Worm (Caenorhabditis elegans) whole organism, early embryonic: ENCODE results near the gene R08D7.7.

Source experiments
- B0310.2 ChIP-seq: sonication (generic microtip); optimal IDR thresholded peaks from 2 replicates; lab custom pipeline; 2016; ENCODE audit warnings: mild to moderate bottlenecking, missing genetic modification characterization, missing compliant biosample characterization
- F13C5.2 ChIP-seq: sonication (generic microtip); optimal IDR thresholded peaks from 2 replicates; lab custom pipeline; 2017; ENCODE audit warnings: mild to moderate bottlenecking, missing genetic modification characterization, inconsistent platforms, missing compliant biosample characterization
- aly-1 ChIP-seq: sonication (generic microtip); optimal IDR thresholded peaks from 2 replicates; lab custom pipeline; 2016; ENCODE audit warnings: missing genetic modification characterization, missing compliant biosample characterization
- ama-1 ChIP-seq: fragments of 150-350 bp; optimal IDR thresholded peaks from 2 replicates; lab custom pipeline; 2014
- ceh-13 ChIP-seq: fragments of 200-800 bp; sonication (Bioruptor generic); optimal IDR thresholded peaks from 2 replicates; lab custom pipeline; 2018; ENCODE audit warnings: mild to moderate bottlenecking, missing genetic modification characterization, missing compliant biosample characterization
- ceh-36 ChIP-seq: sonication (generic microtip); optimal IDR thresholded peaks from 2 replicates; lab custom pipeline; 2016; ENCODE audit warnings: missing genetic modification characterization, inconsistent platforms, missing compliant biosample characterization
- ets-7 ChIP-seq: sonication (generic microtip); optimal IDR thresholded peaks from 2 replicates; lab custom pipeline; 2016; ENCODE audit warnings: missing genotype, missing genetic modification characterization, missing compliant biosample characterization
- flt-1 ChIP-seq: fragments of 200-800 bp; sonication (Bioruptor generic); IDR thresholded peaks from 2 replicates; pipeline ENCODE4 v1.3.6; 2022; ENCODE audit warnings: missing genetic modification characterization, missing compliant biosample characterization
- hmbx-1 ChIP-seq: sonication (generic microtip); optimal IDR thresholded peaks from 2 replicates; lab custom pipeline; 2016; ENCODE audit warnings: mild to moderate bottlenecking, missing genetic modification characterization, missing compliant biosample characterization
- hmg-4 ChIP-seq: fragments of 200-800 bp; sonication (Bioruptor generic); optimal IDR thresholded peaks from 2 replicates; lab custom pipeline; 2018; ENCODE audit warnings: mild to moderate bottlenecking, missing genetic modification characterization, missing compliant biosample characterization
- hnd-1 ChIP-seq: sonication (generic microtip); optimal IDR thresholded peaks from 2 replicates; lab custom pipeline; 2016; ENCODE audit warnings: missing genetic modification characterization, missing compliant biosample characterization
- pes-1 ChIP-seq: fragments of 200-800 bp; sonication (Bioruptor generic); IDR thresholded peaks from 2 replicates; pipeline ENCODE4 v1.3.6; 2022; ENCODE audit warnings: missing genetic modification reagents, missing genetic modification characterization, missing compliant biosample characterization
- scrt-1 ChIP-seq: fragments of 200-800 bp; sonication (Bioruptor generic); IDR thresholded peaks from 2 replicates; pipeline ENCODE4 v1.3.6; 2022; ENCODE audit warnings: missing genetic modification characterization, missing compliant biosample characterization
- sea-1 ChIP-seq: fragments of 200-800 bp; sonication (Bioruptor generic); conservative IDR thresholded peaks from 2 replicates; pipeline ENCODE4 v1.3.6; 2022; ENCODE audit warnings: missing genetic modification characterization, missing compliant biosample characterization
- tbx-11 ChIP-seq: fragments of 200-800 bp; sonication (Bioruptor generic); IDR thresholded peaks from 2 replicates; pipeline ENCODE4 v1.3.6; 2022; ENCODE audit warnings: missing genetic modification characterization, missing compliant biosample characterization
- tbx-37 ChIP-seq: fragments of 200-800 bp; sonication (Bioruptor generic); conservative IDR thresholded peaks from 2 replicates; pipeline ENCODE4 v1.3.6; 2022; ENCODE audit warnings: missing genetic modification reagents, missing genetic modification characterization, missing compliant biosample characterization
- tra-4 ChIP-seq: sonication (generic microtip); optimal IDR thresholded peaks from 2 replicates; lab custom pipeline; 2017; ENCODE audit warnings: missing genetic modification characterization, missing compliant biosample characterization

The R08D7.7 gene

DNA sequence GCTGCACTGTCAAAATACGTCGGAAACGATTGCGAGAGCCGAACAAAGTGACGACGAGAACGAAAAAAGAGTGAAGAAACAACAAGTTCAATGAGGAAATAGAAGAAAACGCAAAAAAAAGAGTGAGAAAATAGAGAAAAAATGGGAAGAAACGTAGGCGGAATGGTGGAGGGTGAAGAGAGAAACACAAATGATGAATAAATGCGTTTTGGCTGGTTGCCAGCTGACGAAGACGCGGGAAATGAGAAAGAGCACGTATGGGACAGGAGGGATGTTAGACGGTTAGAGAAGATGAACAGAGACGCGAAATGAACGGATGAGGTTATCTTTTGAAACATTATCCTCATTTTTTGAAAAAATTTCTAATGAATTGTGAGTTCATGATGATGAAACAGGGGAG is 4.9 kb upstream of the R08D7.7 start:
- TF ChIP-seq aly-1 (tag; lab: Kevin White, UChicago) (no peak), hmg-4 (GFP tag; lab: Kevin White, UChicago) (no peak), tbx-37 (GFP tag; lab: Robert Waterston, UW) (no peak), scrt-1 (GFP tag; lab: Robert Waterston, UW) (no peak), hnd-1 (tag; lab: Kevin White, UChicago) (no peak), ama-1 (no peak), sea-1 (GFP tag; lab: Robert Waterston, UW) (no peak), flt-1 (GFP tag; lab: Robert Waterston, UW) (no peak), hmbx-1 (tag; lab: Kevin White, UChicago) (no peak), ets-7 (tag; lab: Kevin White, UChicago) (no peak), B0310.2 (tag; lab: Kevin White, UChicago) (no peak), tra-4 (tag; lab: Kevin White, UChicago) (no peak), tbx-11 (GFP tag; lab: Robert Waterston, UW) (no peak), ceh-36 (tag; lab: Kevin White, UChicago) (no peak)

- TF ChIP-seq sea-1 (GFP tag; lab: Robert Waterston, UW) = no peak
- no peak for TF ChIP-seq B0310.2 (tag; lab: Kevin White, UChicago)
- TF ChIP-seq aly-1 (tag; lab: Kevin White, UChicago) = no peak
- TF ChIP-seq tbx-11 (GFP tag; lab: Robert Waterston, UW) = no peak
- TF ChIP-seq hmg-4 (GFP tag; lab: Kevin White, UChicago) = no peak
- TF ChIP-seq scrt-1 (GFP tag; lab: Robert Waterston, UW) = no peak
- TF ChIP-seq flt-1 (GFP tag; lab: Robert Waterston, UW) = no peak
- no peak for TF ChIP-seq ets-7 (tag; lab: Kevin White, UChicago)
- no peak for TF ChIP-seq ceh-36 (tag; lab: Kevin White, UChicago)
- no peak for TF ChIP-seq hmbx-1 (tag; lab: Kevin White, UChicago)
- no peak for TF ChIP-seq tra-4 (tag; lab: Kevin White, UChicago)
- no peak for TF ChIP-seq ama-1
- no peak for TF ChIP-seq ceh-13 (GFP tag; lab: Kevin White, UChicago)
- TF ChIP-seq pes-1 (GFP tag; lab: Robert Waterston, UW) = no peak
- TF ChIP-seq tbx-37 (GFP tag; lab: Robert Waterston, UW) = no peak
- TF ChIP-seq F13C5.2 (tag; lab: Kevin White, UChicago) = no peak
- no peak for TF ChIP-seq hnd-1 (tag; lab: Kevin White, UChicago)
Observed at ce11 chrIII:8985461-8985860, 4.4 kb upstream of the R08D7.7 start.

ce11 chrIII:8985965-8986364 is 3.9 kb upstream of the R08D7.7 start:
- TF ChIP-seq scrt-1 (GFP tag; lab: Robert Waterston, UW) (no peak), ceh-36 (tag; lab: Kevin White, UChicago) (no peak), hmbx-1 (tag; lab: Kevin White, UChicago) (no peak), sea-1 (GFP tag; lab: Robert Waterston, UW) (no peak), aly-1 (tag; lab: Kevin White, UChicago) (no peak), ceh-13 (GFP tag; lab: Kevin White, UChicago) (no peak), pes-1 (GFP tag; lab: Robert Waterston, UW) (no peak), tbx-37 (GFP tag; lab: Robert Waterston, UW) (no peak)

DNA sequence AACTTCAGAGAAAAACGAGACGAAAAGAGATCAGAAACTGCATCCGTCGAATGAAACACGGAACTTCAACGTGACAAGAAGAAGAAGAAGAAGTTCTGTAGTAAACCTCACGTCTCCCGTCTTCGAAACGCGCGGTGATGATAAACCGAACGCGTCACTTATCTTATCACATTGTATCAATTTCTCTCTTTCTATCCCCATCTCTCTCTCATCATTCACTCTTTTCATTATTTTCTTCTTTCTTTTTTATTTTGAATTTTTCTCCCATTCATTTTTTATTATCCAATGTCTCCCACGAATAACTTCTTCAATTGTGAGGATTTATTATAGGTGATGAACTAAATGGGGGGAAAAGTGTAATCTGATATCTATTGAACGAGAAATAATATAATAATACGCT is 3.0 kb upstream of the R08D7.7 start:
- no peak for TF ChIP-seq flt-1 (GFP tag; lab: Robert Waterston, UW)
- no peak for TF ChIP-seq ceh-13 (GFP tag; lab: Kevin White, UChicago)
- TF ChIP-seq tbx-11 (GFP tag; lab: Robert Waterston, UW) = no peak
- TF ChIP-seq scrt-1 (GFP tag; lab: Robert Waterston, UW) = no peak
- no peak for TF ChIP-seq B0310.2 (tag; lab: Kevin White, UChicago)
- TF ChIP-seq ama-1 = no peak
- no peak for TF ChIP-seq hnd-1 (tag; lab: Kevin White, UChicago)
- no peak for TF ChIP-seq sea-1 (GFP tag; lab: Robert Waterston, UW)
- TF ChIP-seq tra-4 (tag; lab: Kevin White, UChicago) = no peak
- TF ChIP-seq hmg-4 (GFP tag; lab: Kevin White, UChicago) = no peak
- TF ChIP-seq tbx-37 (GFP tag; lab: Robert Waterston, UW) = no peak
- TF ChIP-seq F13C5.2 (tag; lab: Kevin White, UChicago) = no peak
- TF ChIP-seq hmbx-1 (tag; lab: Kevin White, UChicago) = no peak
- TF ChIP-seq ceh-36 (tag; lab: Kevin White, UChicago) = no peak
- TF ChIP-seq ets-7 (tag; lab: Kevin White, UChicago) = no peak
- TF ChIP-seq aly-1 (tag; lab: Kevin White, UChicago) = no peak

- no peak for TF ChIP-seq hmg-4 (GFP tag; lab: Kevin White, UChicago)
- TF ChIP-seq sea-1 (GFP tag; lab: Robert Waterston, UW) = no peak
- no peak for TF ChIP-seq ama-1
- TF ChIP-seq tra-4 (tag; lab: Kevin White, UChicago) = no peak
- TF ChIP-seq F13C5.2 (tag; lab: Kevin White, UChicago) = no peak
- no peak for TF ChIP-seq ets-7 (tag; lab: Kevin White, UChicago)
- TF ChIP-seq ceh-13 (GFP tag; lab: Kevin White, UChicago) = no peak
- no peak for TF ChIP-seq scrt-1 (GFP tag; lab: Robert Waterston, UW)
- TF ChIP-seq tbx-11 (GFP tag; lab: Robert Waterston, UW) = no peak
- no peak for TF ChIP-seq pes-1 (GFP tag; lab: Robert Waterston, UW)
Observed at ce11 chrIII:8988061-8988460, 1.8 kb upstream of the R08D7.7 start.

DNA sequence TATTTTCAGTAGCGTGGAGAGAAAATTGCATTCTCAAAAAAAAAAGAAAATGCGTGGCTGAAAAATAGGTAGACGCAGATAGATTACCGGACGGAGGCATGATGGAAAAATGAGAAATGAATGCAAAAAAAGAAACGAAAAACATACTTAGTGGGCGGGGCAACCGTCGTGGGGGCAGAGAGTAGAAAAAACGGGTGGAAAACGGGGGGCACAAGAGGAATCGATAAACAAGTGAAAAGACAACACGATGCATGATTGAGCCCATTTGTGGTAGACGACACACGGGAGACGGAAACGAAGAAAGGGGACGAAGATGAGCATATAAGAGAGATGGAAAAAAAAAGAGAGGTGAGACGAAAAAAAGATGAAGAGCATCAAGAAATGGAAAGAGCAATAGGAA is 1.3 kb upstream of the R08D7.7 start:
- TF ChIP-seq scrt-1 (GFP tag; lab: Robert Waterston, UW) (0 out of 2 replicates have a peak, but pooled peaks have one; percentile 30), tra-4 (tag; lab: Kevin White, UChicago) (no peak), aly-1 (tag; lab: Kevin White, UChicago) (no peak)

DNA sequence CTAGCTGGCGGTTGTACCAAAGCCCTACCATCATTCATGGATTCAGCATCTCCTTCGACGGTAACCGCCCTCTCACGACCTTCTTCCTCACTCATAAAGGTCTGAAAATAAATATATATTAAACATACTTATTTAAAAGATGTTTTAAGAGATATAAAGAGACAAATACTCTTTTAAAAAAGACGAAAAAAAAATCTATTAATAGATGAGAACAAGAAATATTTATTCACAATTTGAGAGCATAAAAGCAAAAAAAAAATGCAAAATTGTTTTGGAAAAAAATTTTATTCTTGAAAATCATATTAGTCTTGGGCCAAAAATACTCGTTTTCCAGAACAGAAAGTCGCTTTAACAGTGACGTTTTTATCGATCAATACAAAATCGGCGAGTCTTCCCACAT is 6.8 kb downstream of the R08D7.7 start, which contains the start of gene skat-1:
Gene skat-1 (minus strand): TSS at position 101 of the 400 bp plus-strand sequence.
- TF ChIP-seq F13C5.2 (tag; lab: Kevin White, UChicago) = no peak
- no peak for TF ChIP-seq hmg-4 (GFP tag; lab: Kevin White, UChicago)
- no peak for TF ChIP-seq aly-1 (tag; lab: Kevin White, UChicago)
- no peak for TF ChIP-seq scrt-1 (GFP tag; lab: Robert Waterston, UW)
- TF ChIP-seq ceh-36 (tag; lab: Kevin White, UChicago) = no peak
- TF ChIP-seq sea-1 (GFP tag; lab: Robert Waterston, UW) = no peak
- TF ChIP-seq tbx-11 (GFP tag; lab: Robert Waterston, UW) = no peak
- TF ChIP-seq ets-7 (tag; lab: Kevin White, UChicago) = no peak
- no peak for TF ChIP-seq ceh-13 (GFP tag; lab: Kevin White, UChicago)
- TF ChIP-seq tbx-37 (GFP tag; lab: Robert Waterston, UW) = no peak
- TF ChIP-seq flt-1 (GFP tag; lab: Robert Waterston, UW) = no peak
- no peak for TF ChIP-seq B0310.2 (tag; lab: Kevin White, UChicago)
- TF ChIP-seq pes-1 (GFP tag; lab: Robert Waterston, UW) = no peak
- TF ChIP-seq ama-1 = no peak
- no peak for TF ChIP-seq hnd-1 (tag; lab: Kevin White, UChicago)
- no peak for TF ChIP-seq hmbx-1 (tag; lab: Kevin White, UChicago)
